Fruit fly (Drosophila melanogaster): ENCODE measurements around the gene CG9265.

DNA sequence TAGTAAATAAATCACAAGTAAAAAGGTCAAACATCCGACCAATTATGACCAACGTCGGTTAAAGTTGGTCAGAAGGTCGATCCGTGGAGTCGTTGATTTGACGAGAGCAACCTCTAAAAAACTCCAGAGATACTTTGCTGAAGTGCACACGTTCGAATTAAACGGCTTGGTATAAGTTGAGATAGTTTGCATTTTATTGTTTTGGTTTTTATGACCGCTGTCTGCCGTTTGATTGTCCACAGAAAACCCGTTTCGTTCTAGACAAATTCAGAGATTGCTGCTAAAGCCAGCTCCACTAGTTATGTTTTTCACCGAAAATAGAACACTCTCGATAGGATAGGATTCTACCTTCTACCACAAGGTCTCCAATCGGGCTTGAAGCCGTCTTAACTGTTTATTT lies 2.5 kb upstream of the CG9265 start:
- TF ChIP-seq CG12768 (GFP tag; optimal IDR thresholded peaks at IDR 0.05) (no peak), Mnt (GFP tag; optimal IDR thresholded peaks at IDR 0.05) (no peak), cnc (optimal IDR thresholded peaks at IDR 0.05) (no peak), tj (GFP tag; optimal IDR thresholded peaks at IDR 0.05) (no peak), CG14711 (tag; optimal IDR thresholded peaks at IDR 0.05) (no peak), CG33017 (tag; optimal IDR thresholded peaks at IDR 0.05) (no peak), CG7101 (tag; optimal IDR thresholded peaks at IDR 0.05) (no peak), cic (GFP tag; optimal IDR thresholded peaks at IDR 0.05) (no peak), bab1 (GFP tag; optimal IDR thresholded peaks at IDR 0.05) (no peak), CG5204 (GFP tag; optimal IDR thresholded peaks at IDR 0.05) (no peak), Crg-1 (GFP tag; optimal IDR thresholded peaks at IDR 0.05) (no peak), kay (GFP tag; ENCODE audit: borderline replicate concordance) (no peak), CG1620 (GFP tag; optimal IDR thresholded peaks at IDR 0.05) (no peak), toe (GFP tag; optimal IDR thresholded peaks at IDR 0.05) (no peak)
